Worm (Caenorhabditis elegans) whole organism, L4/young adult: ENCODE measurements around the gene T14E8.2.

Experiments used
- W03F9.2 ChIP-seq: fragments of 150-350 bp; optimal IDR thresholded peaks from 2 replicates; lab custom pipeline; 2014; ENCODE audit warnings: missing biosample characterization, missing genetic modification characterization
- dao-5 ChIP-seq: sonication (generic microtip); optimal IDR thresholded peaks from 2 replicates; lab custom pipeline; 2016; ENCODE audit warnings: missing genotype, missing genetic modification characterization, moderate library complexity, missing compliant biosample characterization
- him-1 ChIP-seq: sonication (generic microtip); optimal IDR thresholded peaks from 2 replicates; lab custom pipeline; 2016; ENCODE audit warnings: missing genotype, missing genetic modification reagents, missing genetic modification characterization, missing compliant biosample characterization

DNA sequence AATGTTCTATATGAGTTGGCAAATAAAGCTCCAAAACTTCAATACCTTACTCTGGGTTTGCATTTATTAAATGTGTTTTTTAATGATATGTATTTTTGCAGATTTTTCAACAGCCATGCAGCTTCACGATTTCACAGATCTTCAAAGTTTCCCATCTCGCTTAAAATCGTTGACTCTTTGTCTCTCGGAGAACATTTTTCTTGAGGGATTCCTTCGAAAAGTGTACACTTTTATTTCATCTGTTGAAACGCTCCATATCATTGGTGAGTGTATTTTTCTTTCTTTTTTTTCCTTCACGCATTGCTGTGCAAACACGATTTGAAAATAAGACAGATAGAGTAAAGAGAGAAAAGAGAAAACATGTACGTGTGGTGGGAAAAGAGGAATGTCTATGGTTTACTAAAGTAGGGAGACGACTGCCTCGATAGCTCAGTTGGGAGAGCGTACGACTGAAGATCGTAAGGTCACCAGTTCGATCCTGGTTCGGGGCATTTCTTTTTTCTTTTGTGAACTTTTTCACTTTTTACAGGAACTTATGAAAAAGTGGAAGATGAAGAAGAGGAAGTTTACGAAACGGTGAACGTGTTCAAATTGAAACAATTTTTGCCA, 50.5 kb downstream of the T14E8.2 start:
- peak; percentile 63 for TF ChIP-seq him-1 (tag; lab: Kevin White, UChicago)
- TF ChIP-seq W03F9.2 (tag; lab: Kevin White, UChicago) = peak; percentile 75
- peak; percentile 77 for TF ChIP-seq dao-5 (tag; lab: Kevin White, UChicago)
